Worm (Caenorhabditis elegans) whole organism, late embryonic: ENCODE results near the gene nas-16.

ENCODE experiments used
- C08G9.2 ChIP-seq: sonication (generic microtip); optimal IDR thresholded peaks from 2 replicates; lab custom pipeline; 2016; ENCODE audit warnings: mild to moderate bottlenecking, missing genetic modification characterization, moderate library complexity, missing compliant biosample characterization
- C38D4.7 ChIP-seq: fragments of 200-800 bp; sonication (Bioruptor generic); optimal IDR thresholded peaks from 2 replicates; lab custom pipeline; 2018; ENCODE audit warnings: mild to moderate bottlenecking, missing genetic modification characterization, moderate library complexity, missing compliant biosample characterization
- K09A11.1 ChIP-seq: sonication (generic microtip); optimal IDR thresholded peaks from 2 replicates; lab custom pipeline; 2017; ENCODE audit warnings: antibody characterized with exemption, mild to moderate bottlenecking, missing genetic modification characterization, missing compliant biosample characterization; ENCODE audit not compliant: insufficient read depth
- Y22D7AL.16 ChIP-seq: sonication (generic microtip); optimal IDR thresholded peaks from 2 replicates; lab custom pipeline; 2016; ENCODE audit warnings: missing genetic modification characterization, missing compliant biosample characterization
- ceh-22 ChIP-seq: sonication (generic microtip); optimal IDR thresholded peaks from 2 replicates; lab custom pipeline; 2017; ENCODE audit warnings: missing biosample characterization, missing genetic modification characterization
- ceh-31 ChIP-seq: sonication (generic microtip); optimal IDR thresholded peaks from 2 replicates; lab custom pipeline; 2016; ENCODE audit warnings: missing genetic modification characterization, missing compliant biosample characterization
- ceh-34 ChIP-seq: sonication (generic microtip); optimal IDR thresholded peaks from 2 replicates; lab custom pipeline; 2016; ENCODE audit warnings: mild to moderate bottlenecking, missing genetic modification characterization, missing compliant biosample characterization
- ceh-45 ChIP-seq: fragments of 200-800 bp; sonication (Bioruptor generic); IDR thresholded peaks from 2 replicates; pipeline ENCODE4 v1.3.6; 2022; ENCODE audit warnings: missing genetic modification reagents, missing genetic modification characterization, missing compliant biosample characterization
- dmd-4 ChIP-seq: sonication (generic microtip); optimal IDR thresholded peaks from 2 replicates; lab custom pipeline; 2016; ENCODE audit warnings: borderline replicate concordance, missing genetic modification characterization, missing compliant biosample characterization
- dve-1 ChIP-seq: sonication (generic microtip); optimal IDR thresholded peaks from 2 replicates; lab custom pipeline; 2017; ENCODE audit warnings: antibody characterized with exemption, mild to moderate bottlenecking, missing genetic modification characterization, missing compliant biosample characterization
- elt-4 ChIP-seq: sonication (generic microtip); optimal IDR thresholded peaks from 2 replicates; lab custom pipeline; 2016; ENCODE audit warnings: missing genetic modification characterization, missing compliant biosample characterization
- eyg-1 ChIP-seq: sonication (generic microtip); optimal IDR thresholded peaks from 2 replicates; lab custom pipeline; 2016; ENCODE audit warnings: missing genotype, missing genetic modification characterization, missing compliant biosample characterization
- gmeb-2 ChIP-seq: sonication (generic microtip); optimal IDR thresholded peaks from 2 replicates; lab custom pipeline; 2016; ENCODE audit warnings: missing genetic modification characterization, inconsistent platforms, missing compliant biosample characterization
- hlh-30 ChIP-seq: sonication (generic microtip); optimal IDR thresholded peaks from 2 replicates; lab custom pipeline; 2017; ENCODE audit warnings: antibody characterized with exemption, missing genetic modification characterization, missing compliant biosample characterization; ENCODE audit not compliant: insufficient read depth
- hlh-6 ChIP-seq: sonication (generic microtip); optimal IDR thresholded peaks from 2 replicates; lab custom pipeline; 2016; ENCODE audit warnings: missing genotype, missing genetic modification characterization, missing compliant biosample characterization
- hlh-8 ChIP-seq: sonication (generic microtip); optimal IDR thresholded peaks from 2 replicates; lab custom pipeline; 2016; ENCODE audit warnings: missing genotype, missing genetic modification characterization, missing compliant biosample characterization
- lin-11 ChIP-seq: fragments of 200-800 bp; sonication (Bioruptor generic); optimal IDR thresholded peaks from 2 replicates; lab custom pipeline; 2018; ENCODE audit warnings: mild to moderate bottlenecking, missing genetic modification characterization, missing compliant biosample characterization
- nfya-1 ChIP-seq: sonication (generic microtip); optimal IDR thresholded peaks from 2 replicates; lab custom pipeline; 2017; ENCODE audit warnings: missing genetic modification characterization, mild to moderate bottlenecking, missing compliant biosample characterization, antibody characterized with exemption, moderate library complexity
- nhr-232 ChIP-seq: sonication (generic microtip); optimal IDR thresholded peaks from 2 replicates; lab custom pipeline; 2016; ENCODE audit warnings: missing genetic modification characterization, missing compliant biosample characterization
- pax-1 ChIP-seq: fragments of 150-350 bp; optimal IDR thresholded peaks from 2 replicates; lab custom pipeline; 2014; ENCODE audit warnings: missing biosample characterization, missing genetic modification characterization
- pha-2 ChIP-seq: sonication (generic microtip); optimal IDR thresholded peaks from 2 replicates; lab custom pipeline; 2017; ENCODE audit warnings: mild to moderate bottlenecking, missing genetic modification characterization, missing compliant biosample characterization
- pqm-1 ChIP-seq: sonication (generic microtip); optimal IDR thresholded peaks from 2 replicates; lab custom pipeline; 2016; ENCODE audit warnings: missing genetic modification characterization, missing compliant biosample characterization
- pros-1 ChIP-seq: fragments of 150-350 bp; optimal IDR thresholded peaks from 2 replicates; lab custom pipeline; 2014; ENCODE audit warnings: missing biosample characterization, missing genetic modification reagents, missing genetic modification characterization
- ref-2 ChIP-seq: sonication (generic microtip); optimal IDR thresholded peaks from 2 replicates; lab custom pipeline; 2016; ENCODE audit warnings: missing genetic modification characterization, missing compliant biosample characterization
- syd-9 ChIP-seq: sonication (generic microtip); optimal IDR thresholded peaks from 2 replicates; lab custom pipeline; 2016; ENCODE audit warnings: mild to moderate bottlenecking, missing genetic modification characterization, moderate library complexity, missing compliant biosample characterization
- tbx-2 ChIP-seq: sonication (generic microtip); optimal IDR thresholded peaks from 2 replicates; lab custom pipeline; 2016; ENCODE audit warnings: missing genetic modification characterization, missing compliant biosample characterization
- tbx-7 ChIP-seq: sonication (generic microtip); optimal IDR thresholded peaks from 2 replicates; lab custom pipeline; 2016; ENCODE audit warnings: missing genotype, missing genetic modification characterization, missing compliant biosample characterization
- ttx-3 ChIP-seq: sonication (generic microtip); optimal IDR thresholded peaks from 2 replicates; lab custom pipeline; 2016; ENCODE audit warnings: missing genetic modification reagents, missing genetic modification characterization, missing compliant biosample characterization
- unc-42 ChIP-seq: sonication (generic microtip); optimal IDR thresholded peaks from 2 replicates; lab custom pipeline; 2016; ENCODE audit warnings: missing genotype, missing genetic modification characterization, missing compliant biosample characterization
- zip-5 ChIP-seq: sonication (generic microtip); optimal IDR thresholded peaks from 2 replicates; lab custom pipeline; 2016; ENCODE audit warnings: missing genetic modification characterization, missing compliant biosample characterization
- ztf-16 ChIP-seq: sonication (generic microtip); optimal IDR thresholded peaks from 2 replicates; lab custom pipeline; 2017; ENCODE audit warnings: missing genetic modification characterization, missing compliant biosample characterization

The nas-16 gene

ce11 chrV:11352893-11353292, 39.2 kb upstream of the nas-16 start, which contains the start of gene npr-25:
Gene npr-25 (minus strand): TSS chrV:11352993.
- TF ChIP-seq Y22D7AL.16 (tag; lab: Kevin White, UChicago) (no peak), lin-11 (tag; lab: Kevin White, UChicago) (no peak), C38D4.7 (no peak), ceh-34 (tag; lab: Kevin White, UChicago) (no peak), nhr-232 (tag; lab: Kevin White, UChicago) (no peak), hlh-30 (tag; lab: Kevin White, UChicago) (no peak), K09A11.1 (tag; lab: Kevin White, UChicago) (no peak), dve-1 (no peak), ref-2 (tag; lab: Kevin White, UChicago) (no peak), pqm-1 (tag; lab: Kevin White, UChicago) (no peak), hlh-6 (tag; lab: Kevin White, UChicago) (no peak), hlh-8 (no peak), tbx-7 (tag; lab: Kevin White, UChicago) (no peak), pros-1 (tag; lab: Kevin White, UChicago) (no peak), zip-5 (tag; lab: Kevin White, UChicago) (no peak)
- TF ChIP-seq, all 69 proteins: peak for 0

- no peak for TF ChIP-seq K09A11.1 (tag; lab: Kevin White, UChicago)
- TF ChIP-seq unc-42 (tag; lab: Kevin White, UChicago) = peak; percentile 61
These were observed 37.9 kb upstream of the nas-16 start for ce11 chrV:11354264-11354663.

ce11 chrV:11363575-11363974, 28.5 kb upstream of the nas-16 start:
- TF ChIP-seq hlh-6 (tag; lab: Kevin White, UChicago) (no peak), ttx-3 (tag; lab: Kevin White, UChicago) (no peak), ceh-22 (no peak), ceh-45 (GFP tag; lab: Robert Waterston, UW) (no peak), pros-1 (tag; lab: Kevin White, UChicago) (no peak), unc-42 (tag; lab: Kevin White, UChicago) (no peak), nfya-1 (no peak), C08G9.2 (tag; lab: Kevin White, UChicago) (no peak), dmd-4 (tag; lab: Kevin White, UChicago) (no peak), pha-2 (tag; lab: Kevin White, UChicago) (no peak), elt-4 (tag; lab: Kevin White, UChicago) (no peak), lin-11 (tag; lab: Kevin White, UChicago) (no peak)

ce11 chrV:11366129-11366528, 26.0 kb upstream of the nas-16 start, which contains the start of gene dop-5:
Gene dop-5 (minus strand): TSS chrV:11366229.
- TF ChIP-seq eyg-1 (no peak), ceh-31 (tag; lab: Kevin White, UChicago) (no peak), ztf-16 (no peak), C38D4.7 (no peak), pax-1 (tag; lab: Kevin White, UChicago) (no peak), elt-4 (tag; lab: Kevin White, UChicago) (no peak), gmeb-2 (no peak), ceh-45 (GFP tag; lab: Robert Waterston, UW) (no peak), unc-42 (tag; lab: Kevin White, UChicago) (no peak), ceh-22 (no peak)

ce11 chrV:11372284-11372878, 19.7 kb upstream of the nas-16 start:
- TF ChIP-seq unc-42 (tag; lab: Kevin White, UChicago) (peak; percentile 52), syd-9 (no peak), nhr-232 (tag; lab: Kevin White, UChicago) (no peak), tbx-2 (no peak), ref-2 (tag; lab: Kevin White, UChicago) (no peak)
